Fruit fly (Drosophila melanogaster): ENCODE results near the gene mtgo.

The mtgo gene

DNA sequence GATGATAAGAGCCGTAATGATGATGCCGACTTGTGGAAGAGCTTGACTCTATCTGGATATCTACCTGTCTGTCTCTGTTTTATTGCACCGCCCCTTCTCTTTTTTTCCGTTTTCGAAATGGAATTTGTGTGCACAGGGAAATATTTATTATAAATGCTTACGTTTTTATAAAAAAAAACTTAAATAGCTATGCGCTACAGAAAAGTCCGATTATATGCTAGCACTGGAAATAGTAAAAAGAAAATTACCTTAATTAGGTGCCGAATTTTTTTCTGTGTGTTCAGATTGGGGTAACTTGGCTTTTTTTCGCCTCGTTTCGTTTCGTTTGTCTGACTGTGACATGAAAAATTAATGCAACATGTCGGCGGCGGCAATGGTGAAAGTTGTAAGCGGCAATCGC, 47.1 kb downstream of the mtgo start (continued):
- TF ChIP-seq CG7556 (GFP tag; optimal IDR thresholded peaks at IDR 0.05) (peak; percentile 45), CG8388 (GFP tag; optimal IDR thresholded peaks at IDR 0.05) (peak; percentile 59), ci (GFP tag; IDR thresholded peaks at IDR 0.05) (peak; percentile 90), CG8924 (tag; optimal IDR thresholded peaks at IDR 0.05) (peak; percentile 14), ems (GFP tag; optimal IDR thresholded peaks at IDR 0.05) (no peak), CG2889 (GFP tag; IDR thresholded peaks at IDR 0.05) (no peak), CG3281 (GFP tag; optimal IDR thresholded peaks at IDR 0.05) (no peak), CoRest (tag; optimal IDR thresholded peaks at IDR 0.05) (no peak), Hmr (GFP tag; optimal IDR thresholded peaks at IDR 0.05) (no peak), tgo (GFP tag; IDR thresholded peaks at IDR 0.05) (0 out of 3 replicates have a peak, but pooled peaks have one; percentile 36), pb (GFP tag; optimal IDR thresholded peaks at IDR 0.05) (no peak), Opbp (GFP tag; IDR thresholded peaks at IDR 0.05; ENCODE audit: partially characterized antibody) (no peak), NfI (GFP tag; optimal IDR thresholded peaks at IDR 0.05) (no peak), CG15073 (GFP tag; optimal IDR thresholded peaks at IDR 0.05) (no peak), prd (optimal IDR thresholded peaks at IDR 0.05) (no peak), prd (GFP tag; IDR thresholded peaks at IDR 0.05) (peak; percentile 65; the same call in 1 of the 3 replicates), CG10267 (tag; optimal IDR thresholded peaks at IDR 0.05) (peak; percentile 18), CG33213 (GFP tag; optimal IDR thresholded peaks at IDR 0.05) (no peak), ara (GFP tag; IDR thresholded peaks at IDR 0.05) (peak; percentile 81), CG1529 (GFP tag; optimal IDR thresholded peaks at IDR 0.05) (peak; percentile 73), CG2875 (GFP tag; optimal IDR thresholded peaks at IDR 0.05) (peak; percentile 70), vfl (GFP tag; optimal IDR thresholded peaks at IDR 0.05) (no peak), CG10431 (GFP tag; optimal IDR thresholded peaks at IDR 0.05) (no peak), ewg (GFP tag; optimal IDR thresholded peaks at IDR 0.05) (peak; percentile 65), CG1024 (GFP tag; IDR thresholded peaks at IDR 0.05) (peak; percentile 56; the same call in 1 of the 2 replicates), insv (GFP tag; optimal IDR thresholded peaks at IDR 0.05) (no peak), Max (GFP tag; optimal IDR thresholded peaks at IDR 0.05) (no peak), CG10147 (GFP tag; optimal IDR thresholded peaks at IDR 0.05) (no peak), CG2116 (GFP tag; optimal IDR thresholded peaks at IDR 0.05) (no peak), CG13296 (GFP tag; optimal IDR thresholded peaks at IDR 0.05) (no peak), tio (GFP tag; optimal IDR thresholded peaks at IDR 0.05) (peak; percentile 36), Oli (tag; optimal IDR thresholded peaks at IDR 0.05) (peak; percentile 60), az2 (GFP tag; optimal IDR thresholded peaks at IDR 0.05) (peak; percentile 52), GATAe (GFP tag; conservative IDR thresholded peaks at IDR 0.05) (no peak), esg (GFP tag; conservative IDR thresholded peaks at IDR 0.05) (peak; percentile 56), ham (GFP tag; IDR thresholded peaks at IDR 0.05) (no peak), tup (GFP tag; optimal IDR thresholded peaks at IDR 0.05) (no peak), danr (GFP tag; IDR thresholded peaks at IDR 0.05) (no peak; the same call in 1 of the 2 replicates), eve (GFP tag; optimal IDR thresholded peaks at IDR 0.05) (peak in 1 of 2 experiments; percentile 57), HLH54F (GFP tag; optimal IDR thresholded peaks at IDR 0.05) (no peak), Stat92E (GFP tag; optimal IDR thresholded peaks at IDR 0.05) (no peak), wor (GFP tag; IDR thresholded peaks at IDR 0.05) (peak; percentile 57; the same call in 1 of the 2 replicates), CG12299 (tag; optimal IDR thresholded peaks at IDR 0.05) (no peak), CG3726 (GFP tag; IDR thresholded peaks at IDR 0.05) (no peak), CG1233 (GFP tag; optimal IDR thresholded peaks at IDR 0.05) (peak; percentile 1), NC2α (GFP tag; optimal IDR thresholded peaks at IDR 0.05) (no peak), CG10462 (GFP tag; optimal IDR thresholded peaks at IDR 0.05) (peak; percentile 9), ase (GFP tag; IDR thresholded peaks at IDR 0.05) (no peak), Blimp-1 (GFP tag; optimal IDR thresholded peaks at IDR 0.05) (peak; percentile 83), bowl (GFP tag; IDR thresholded peaks at IDR 0.05) (no peak), Dll (GFP tag; IDR thresholded peaks at IDR 0.05; ENCODE audit: partially characterized antibody) (no peak)

Data from whole organism, embryonic.